Fruit fly (Drosophila melanogaster) whole organism, pupa: ENCODE data around the gene Atac2.

Source experiments
- CG10348 ChIP-seq: fragments of 200-800 bp; sonication (Bioruptor generic); IDR thresholded peaks from 2 replicates; pipeline ENCODE4 v1.3.6; 2022; ENCODE audit warnings: missing biosample characterization, missing genetic modification characterization
- CG15710 ChIP-seq: fragments of 200-800 bp; sonication (Bioruptor generic); optimal IDR thresholded peaks from 2 replicates; lab custom pipeline; 2018; ENCODE audit warnings: missing biosample characterization, mild to moderate bottlenecking, missing genetic modification characterization, moderate library complexity
- CG17806 ChIP-seq: fragments of 200-800 bp; sonication (Bioruptor generic); optimal IDR thresholded peaks from 2 replicates; lab custom pipeline; 2018; ENCODE audit warnings: missing biosample characterization, mild to moderate bottlenecking, missing genetic modification characterization, moderate library complexity
- CG32121 ChIP-seq: fragments of 200-800 bp; sonication (Bioruptor generic); IDR thresholded peaks from 2 replicates; pipeline ENCODE4 v1.3.6; 2022; ENCODE audit warnings: missing biosample characterization, missing genetic modification characterization
- CG34367 ChIP-seq: fragments of 200-800 bp; sonication (Bioruptor generic); optimal IDR thresholded peaks from 2 replicates; lab custom pipeline; 2018; ENCODE audit warnings: missing biosample characterization, mild to moderate bottlenecking, missing genetic modification characterization
- CG8301 ChIP-seq: fragments of 200-800 bp; sonication (Bioruptor generic); optimal IDR thresholded peaks from 2 replicates; lab custom pipeline; 2018; ENCODE audit warnings: missing biosample characterization, mild to moderate bottlenecking, missing genetic modification characterization
- CG9948 ChIP-seq: fragments of 200-800 bp; sonication (Bioruptor generic); optimal IDR thresholded peaks from 2 replicates; lab custom pipeline; 2018; ENCODE audit warnings: missing biosample characterization, mild to moderate bottlenecking, missing genetic modification characterization, moderate library complexity
- D1 ChIP-seq: fragments of 200-800 bp; sonication (Bioruptor generic); optimal IDR thresholded peaks from 2 replicates; lab custom pipeline; 2018; ENCODE audit warnings: missing biosample characterization, mild to moderate bottlenecking, missing genetic modification characterization, moderate library complexity
- EcR ChIP-seq: fragments of 200-800 bp; sonication (Bioruptor generic); optimal IDR thresholded peaks from 3 replicates; lab custom pipeline; 2019; ENCODE audit warnings: missing biosample characterization, missing genetic modification characterization, mild to moderate bottlenecking, moderate library complexity, missing genetic modification reagents
- Ets98B ChIP-seq: fragments of 200-800 bp; sonication (Bioruptor generic); IDR thresholded peaks from 2 replicates; pipeline ENCODE4 v1.3.6; 2022; ENCODE audit warnings: missing biosample characterization, missing genetic modification characterization
- Pif1A ChIP-seq: fragments of 200-800 bp; sonication (Bioruptor generic); optimal IDR thresholded peaks from 3 replicates; lab custom pipeline; 2016; ENCODE audit warnings: missing biosample characterization, missing genetic modification characterization
- Pif1B ChIP-seq: fragments of 200-800 bp; sonication (Bioruptor generic); optimal IDR thresholded peaks from 3 replicates; lab custom pipeline; 2016; ENCODE audit warnings: missing biosample characterization, missing genetic modification characterization
- fd96Ca ChIP-seq: fragments of 200-800 bp; sonication (Bioruptor generic); IDR thresholded peaks from 3 replicates; pipeline ENCODE4 v1.3.6; 2022; ENCODE audit warnings: missing biosample characterization, missing genetic modification characterization
- rn ChIP-seq: fragments of 200-800 bp; sonication (Bioruptor generic); IDR thresholded peaks from 2 replicates; pipeline ENCODE4 v1.3.6; 2022; ENCODE audit warnings: missing biosample characterization, missing genetic modification characterization

DNA sequence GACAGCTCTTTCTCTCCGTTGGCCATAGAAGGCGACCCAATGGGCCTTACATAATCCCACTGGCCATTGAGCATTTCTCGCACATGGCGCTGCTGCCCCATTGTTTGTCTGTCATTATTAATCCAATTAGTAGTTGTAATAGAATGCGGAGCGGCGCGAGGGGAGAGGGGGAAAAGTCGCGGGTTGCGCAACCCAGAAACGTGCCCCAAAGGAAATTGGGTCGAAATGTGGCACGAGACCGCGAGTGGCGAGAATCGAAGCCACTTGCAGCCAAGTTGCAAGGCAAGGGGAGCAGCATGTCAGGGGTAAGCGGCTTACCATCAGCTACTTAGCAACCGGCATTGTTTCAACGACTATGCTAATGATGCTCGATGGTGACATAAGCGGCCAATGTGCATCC lies 12.3 kb upstream of the Atac2 start:
- no peak for TF ChIP-seq EcR (GFP tag; lab: Kevin White, UChicago)
- TF ChIP-seq Pif1B (GFP tag; lab: Kevin White, UChicago) = no peak
- no peak for TF ChIP-seq CG9948 (tag; lab: Kevin White, UChicago)
- TF ChIP-seq Pif1A = no peak
- no peak for TF ChIP-seq CG8301 (tag; lab: Kevin White, UChicago)
- TF ChIP-seq Ets98B (GFP tag; lab: Robert Waterston, UW) = no peak
- no peak for TF ChIP-seq CG10348
- no peak for TF ChIP-seq CG34367 (tag; lab: Kevin White, UChicago)
- TF ChIP-seq D1 (tag; lab: Kevin White, UChicago) = no peak
- no peak for TF ChIP-seq CG32121 (GFP tag; lab: Robert Waterston, UW)
- no peak for TF ChIP-seq fd96Ca
- TF ChIP-seq CG17806 (tag; lab: Kevin White, UChicago) = no peak
- no peak for TF ChIP-seq CG15710 (tag; lab: Kevin White, UChicago)
- TF ChIP-seq rn (GFP tag; lab: Robert Waterston, UW) = no peak
